Worm (Caenorhabditis elegans): ENCODE measurements around the gene ssq-4.
"Not testable (repeated sequence)": the region's sequence is repeated elsewhere in the genome, so short reads cannot be mapped to it uniquely, and the experiment has no call there.

ssq-4 gene

DNA sequence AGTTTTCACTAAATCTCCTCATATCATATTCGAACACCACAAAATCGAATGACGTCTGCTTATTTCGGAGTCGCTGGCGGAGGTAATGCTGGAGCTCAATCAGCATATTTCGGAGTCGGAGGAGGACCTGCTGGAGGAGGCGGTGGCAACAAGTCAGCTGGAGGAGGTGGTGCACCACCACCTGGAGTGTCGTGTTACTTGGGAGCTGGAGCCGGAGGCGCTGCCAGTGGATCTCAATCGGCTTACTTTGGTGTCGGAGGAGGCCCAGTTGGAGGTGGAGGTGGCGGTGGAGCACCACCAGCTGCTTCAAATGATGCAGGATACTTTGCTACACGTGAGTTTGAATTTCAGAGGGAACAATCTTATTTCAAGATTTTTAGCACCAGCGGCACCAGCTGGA lies at the start of gene ssq-4:
TSS of gene ssq-4 (plus strand) at position 19 of the 400 bp plus-strand sequence.
- TF ChIP-seq tra-4 (tag; optimal IDR thresholded peaks at IDR 0.05); ama-1 (optimal IDR thresholded peaks at IDR 0.05); hmbx-1 (tag; optimal IDR thresholded peaks at IDR 0.05): not testable (repeated sequence)

DNA sequence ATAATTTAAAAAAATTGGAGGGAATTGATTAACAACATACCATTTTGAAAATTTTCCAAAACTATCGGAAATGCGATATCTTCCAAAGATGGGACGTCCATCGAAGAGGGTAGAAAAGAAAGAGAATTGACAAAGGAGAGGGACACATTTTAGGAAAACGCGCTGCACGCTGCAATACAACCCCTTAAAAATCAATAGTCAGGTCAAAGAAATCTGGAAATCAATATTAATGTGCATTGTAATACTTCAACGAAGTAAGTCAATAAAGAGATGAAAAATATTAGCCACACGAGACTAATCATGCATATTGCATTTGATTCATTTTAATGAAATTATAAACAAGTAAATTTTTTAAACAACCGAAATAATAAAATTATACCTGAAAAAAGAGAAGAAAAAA lies 46.9 kb upstream of the ssq-4 start, which contains the start of gene Y9C9A.13:
TSS of gene Y9C9A.13 (minus strand) at position 101 of the 400 bp plus-strand sequence.
- TF ChIP-seq hmg-4 (GFP tag; optimal IDR thresholded peaks at IDR 0.05) (no peak), sea-1 (GFP tag; conservative IDR thresholded peaks at IDR 0.05) (no peak), tra-4 (tag; optimal IDR thresholded peaks at IDR 0.05) (no peak), B0310.2 (tag; optimal IDR thresholded peaks at IDR 0.05) (no peak), ceh-36 (tag; optimal IDR thresholded peaks at IDR 0.05) (no peak), ets-7 (tag; optimal IDR thresholded peaks at IDR 0.05) (no peak), ama-1 (optimal IDR thresholded peaks at IDR 0.05) (no peak), flt-1 (GFP tag; IDR thresholded peaks at IDR 0.05) (no peak), tbx-11 (GFP tag; IDR thresholded peaks at IDR 0.05) (no peak), F13C5.2 (tag; optimal IDR thresholded peaks at IDR 0.05) (no peak), tbx-37 (GFP tag; conservative IDR thresholded peaks at IDR 0.05) (no peak)

DNA sequence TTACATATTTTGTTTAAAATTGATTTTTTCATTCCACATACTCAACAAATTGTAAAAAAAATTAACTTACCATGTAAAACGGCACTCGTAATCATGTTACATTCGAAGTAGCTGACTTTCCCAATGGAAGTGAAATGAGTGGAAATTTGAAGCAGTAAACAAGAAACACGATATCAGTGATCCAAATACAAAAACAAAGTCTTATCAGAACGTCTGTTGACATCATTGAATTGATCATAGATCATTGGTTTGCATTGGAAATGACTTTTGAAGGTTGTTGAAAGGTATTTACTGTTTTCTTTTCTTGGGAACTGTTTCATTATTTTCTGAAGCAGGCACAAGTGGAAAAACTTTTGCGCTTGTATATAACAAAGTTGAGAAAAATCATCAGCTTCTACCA lies 40.3 kb upstream of the ssq-4 start, which contains the start of gene Y9C9A.16:
TSS of gene Y9C9A.16 (minus strand) at position 131 of the 400 bp plus-strand sequence.
- no peak for TF ChIP-seq ceh-13 (GFP tag; optimal IDR thresholded peaks at IDR 0.05)
- no peak for TF ChIP-seq B0310.2 (tag; optimal IDR thresholded peaks at IDR 0.05)
- TF ChIP-seq flt-1 (GFP tag; IDR thresholded peaks at IDR 0.05): no peak
- no peak for TF ChIP-seq tbx-11 (GFP tag; IDR thresholded peaks at IDR 0.05)
- TF ChIP-seq tra-4 (tag; optimal IDR thresholded peaks at IDR 0.05): no peak
- TF ChIP-seq F13C5.2 (tag; optimal IDR thresholded peaks at IDR 0.05): no peak
- TF ChIP-seq ets-7 (tag; optimal IDR thresholded peaks at IDR 0.05): no peak
- TF ChIP-seq sea-1 (GFP tag; conservative IDR thresholded peaks at IDR 0.05): no peak
- TF ChIP-seq hmbx-1 (tag; optimal IDR thresholded peaks at IDR 0.05): no peak
- TF ChIP-seq hmg-4 (GFP tag; optimal IDR thresholded peaks at IDR 0.05): no peak
- TF ChIP-seq hnd-1 (tag; optimal IDR thresholded peaks at IDR 0.05): no peak
- TF ChIP-seq ama-1 (optimal IDR thresholded peaks at IDR 0.05): no peak
- TF ChIP-seq aly-1 (tag; optimal IDR thresholded peaks at IDR 0.05): no peak

- TF ChIP-seq ceh-13 (GFP tag; optimal IDR thresholded peaks at IDR 0.05) (no peak), ets-7 (tag; optimal IDR thresholded peaks at IDR 0.05) (no peak), ama-1 (optimal IDR thresholded peaks at IDR 0.05) (no peak), hmbx-1 (tag; optimal IDR thresholded peaks at IDR 0.05) (no peak), F13C5.2 (tag; optimal IDR thresholded peaks at IDR 0.05) (no peak), aly-1 (tag; optimal IDR thresholded peaks at IDR 0.05) (no peak)
These were observed 39.0 kb upstream of the ssq-4 start, which contains the start of gene E03H12.5 for ce11 chrIV:4977176-4977693. Gene E03H12.5, plus strand, starts transcription at chrIV:4977226.

DNA sequence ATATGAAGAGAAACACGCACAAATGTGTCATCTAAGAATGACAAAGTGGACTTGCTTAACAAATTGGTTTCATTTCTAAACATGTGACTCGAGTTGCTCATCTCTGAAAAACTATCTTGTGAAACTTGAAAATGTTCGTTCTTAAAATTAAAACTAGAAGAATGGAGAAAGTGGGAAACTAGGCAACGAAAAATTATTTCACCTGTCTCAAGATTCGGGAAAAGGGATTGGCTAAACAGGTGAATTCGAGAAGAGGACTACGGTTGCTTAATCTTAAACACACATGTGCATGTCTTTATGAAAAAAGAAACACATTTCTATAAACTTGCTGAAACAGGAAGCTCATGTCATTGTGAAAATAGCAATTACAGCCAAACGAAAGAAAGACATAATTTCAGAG lies 35.3 kb upstream of the ssq-4 start, which contains the start of gene srz-24:
TSS of gene srz-24 (minus strand) at position 101 of the 400 bp plus-strand sequence.
- TF ChIP-seq hmbx-1 (tag; optimal IDR thresholded peaks at IDR 0.05) (no peak), ama-1 (optimal IDR thresholded peaks at IDR 0.05) (no peak), aly-1 (tag; optimal IDR thresholded peaks at IDR 0.05) (no peak), ceh-36 (tag; optimal IDR thresholded peaks at IDR 0.05) (no peak), sea-1 (GFP tag; conservative IDR thresholded peaks at IDR 0.05) (no peak), hmg-4 (GFP tag; optimal IDR thresholded peaks at IDR 0.05) (no peak), F13C5.2 (tag; optimal IDR thresholded peaks at IDR 0.05) (no peak), scrt-1 (GFP tag; IDR thresholded peaks at IDR 0.05) (no peak), tbx-37 (GFP tag; conservative IDR thresholded peaks at IDR 0.05) (no peak), tra-4 (tag; optimal IDR thresholded peaks at IDR 0.05) (no peak), hnd-1 (tag; optimal IDR thresholded peaks at IDR 0.05) (no peak), tbx-11 (GFP tag; IDR thresholded peaks at IDR 0.05) (no peak), ets-7 (tag; optimal IDR thresholded peaks at IDR 0.05) (no peak), ceh-13 (GFP tag; optimal IDR thresholded peaks at IDR 0.05) (no peak)

DNA sequence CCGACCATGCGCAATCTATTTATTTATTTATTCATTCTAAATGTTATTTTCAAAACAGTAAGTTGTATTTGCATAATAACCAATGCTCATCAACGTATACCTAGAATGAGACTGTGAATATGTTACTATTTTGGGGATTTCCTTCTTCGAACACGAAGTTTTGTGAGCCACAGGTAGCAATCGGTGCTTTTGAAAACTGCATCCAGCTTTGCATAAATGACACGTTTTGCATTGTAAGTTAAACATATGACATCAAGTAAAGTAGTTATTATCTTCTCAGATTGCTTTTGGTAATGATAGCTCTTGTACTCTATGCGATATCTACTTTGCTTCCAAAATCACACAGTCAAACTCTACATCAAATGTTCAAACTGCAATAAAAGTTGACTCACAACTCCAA lies 33.8 kb upstream of the ssq-4 start, which contains the start of gene E03H12.4:
TSS of gene E03H12.4 (plus strand) at position 120 of the 400 bp plus-strand sequence.
- no peak for TF ChIP-seq tra-4 (tag; optimal IDR thresholded peaks at IDR 0.05)
- no peak for TF ChIP-seq hnd-1 (tag; optimal IDR thresholded peaks at IDR 0.05)
- TF ChIP-seq flt-1 (GFP tag; IDR thresholded peaks at IDR 0.05): no peak
- no peak for TF ChIP-seq B0310.2 (tag; optimal IDR thresholded peaks at IDR 0.05)
- TF ChIP-seq pes-1 (GFP tag; IDR thresholded peaks at IDR 0.05): no peak
- no peak for TF ChIP-seq scrt-1 (GFP tag; IDR thresholded peaks at IDR 0.05)
- no peak for TF ChIP-seq tbx-37 (GFP tag; conservative IDR thresholded peaks at IDR 0.05)
- TF ChIP-seq ceh-13 (GFP tag; optimal IDR thresholded peaks at IDR 0.05): no peak
- no peak for TF ChIP-seq ama-1 (optimal IDR thresholded peaks at IDR 0.05)

- TF ChIP-seq tra-4 (tag; optimal IDR thresholded peaks at IDR 0.05) (no peak), scrt-1 (GFP tag; IDR thresholded peaks at IDR 0.05) (no peak), ceh-13 (GFP tag; optimal IDR thresholded peaks at IDR 0.05) (no peak), sea-1 (GFP tag; conservative IDR thresholded peaks at IDR 0.05) (no peak), aly-1 (tag; optimal IDR thresholded peaks at IDR 0.05) (no peak), ets-7 (tag; optimal IDR thresholded peaks at IDR 0.05) (no peak), hmg-4 (GFP tag; optimal IDR thresholded peaks at IDR 0.05) (no peak), ceh-36 (tag; optimal IDR thresholded peaks at IDR 0.05) (no peak), hmbx-1 (tag; optimal IDR thresholded peaks at IDR 0.05) (no peak), tbx-11 (GFP tag; IDR thresholded peaks at IDR 0.05) (no peak), F13C5.2 (tag; optimal IDR thresholded peaks at IDR 0.05) (no peak), ama-1 (optimal IDR thresholded peaks at IDR 0.05) (no peak)
These were observed 32.5 kb upstream of the ssq-4 start, which contains the start of gene clec-176 for ce11 chrIV:4983746-4984145. Gene clec-176, plus strand, starts transcription at chrIV:4984046.

ce11 chrIV:4986246-4986645 lies 30.0 kb upstream of the ssq-4 start, which contains the start of gene clec-177:
Gene clec-177, plus strand, starts transcription at chrIV:4986546.
- TF ChIP-seq flt-1 (GFP tag; IDR thresholded peaks at IDR 0.05): no peak
- no peak for TF ChIP-seq B0310.2 (tag; optimal IDR thresholded peaks at IDR 0.05)
- no peak for TF ChIP-seq tbx-37 (GFP tag; conservative IDR thresholded peaks at IDR 0.05)
- TF ChIP-seq hmbx-1 (tag; optimal IDR thresholded peaks at IDR 0.05): no peak

Measured in whole organism, early embryonic.